Worm (Caenorhabditis elegans) whole organism, L3 larva: ENCODE data around the gene aat-3.

Experiments
- aly-2 ChIP-seq: fragments of 150-350 bp; optimal IDR thresholded peaks from 2 replicates; lab custom pipeline; 2014; ENCODE audit warnings: missing biosample characterization, missing genetic modification characterization
- ceh-16 ChIP-seq: sonication (generic microtip); optimal IDR thresholded peaks from 2 replicates; lab custom pipeline; 2017; ENCODE audit warnings: missing biosample characterization, missing genetic modification characterization
- ceh-28 ChIP-seq: fragments of 150-350 bp; optimal IDR thresholded peaks from 2 replicates; lab custom pipeline; 2014; ENCODE audit warnings: missing biosample characterization, missing genetic modification reagents, missing genetic modification characterization
- ceh-9 ChIP-seq: sonication (generic microtip); optimal IDR thresholded peaks from 2 replicates; lab custom pipeline; 2018; ENCODE audit warnings: missing biosample characterization, missing genetic modification characterization
- nhr-76 ChIP-seq: fragments of 150-350 bp; sonication (generic microtip); optimal IDR thresholded peaks from 5 replicates; lab custom pipeline; 2014; ENCODE audit warnings: missing biosample characterization, missing genetic modification characterization
- unc-62 ChIP-seq: fragments of 150-350 bp; sonication (generic microtip); optimal IDR thresholded peaks from 4 replicates; lab custom pipeline; 2014; ENCODE audit warnings: missing biosample characterization, missing genetic modification reagents, missing genetic modification characterization

ce11 chrX:2552210-2552674 is at the start of gene aat-3:
- TF ChIP-seq ceh-28 (tag; lab: Kevin White, UChicago) (no peak), aly-2 (tag; lab: Kevin White, UChicago) (no peak), nhr-76 (no peak), unc-62 (GFP tag; lab: Kevin White, UChicago) (no peak), ceh-16 (no peak), ceh-9 (tag; lab: Kevin White, UChicago) (no peak)
